Worm (Caenorhabditis elegans) whole organism, L1 larva: ENCODE results near the gene irld-49.

ENCODE experiments used
- ces-1 ChIP-seq: fragments of 150-350 bp; optimal IDR thresholded peaks from 2 replicates; lab custom pipeline; 2014; ENCODE audit warnings: missing biosample characterization, missing genetic modification reagents, missing genetic modification characterization
- fkh-10 ChIP-seq: sonication (generic microtip); optimal IDR thresholded peaks from 2 replicates; lab custom pipeline; 2017; ENCODE audit warnings: missing biosample characterization, missing genetic modification reagents, missing genetic modification characterization
- grh-1 ChIP-seq: fragments of 200-800 bp; sonication (Bioruptor generic); IDR thresholded peaks from 2 replicates; pipeline ENCODE4 v1.3.6; 2022; ENCODE audit warnings: missing genetic modification reagents, missing genetic modification characterization, missing compliant biosample characterization
- hlh-4 ChIP-seq: sonication (generic microtip); optimal IDR thresholded peaks from 2 replicates; lab custom pipeline; 2016; ENCODE audit warnings: mild to moderate bottlenecking, missing genetic modification characterization, missing compliant biosample characterization
- lsy-2 ChIP-seq, 2 experiments: fragments of 150-350 bp; optimal IDR thresholded peaks; 2 replicates each; lab custom pipeline; 2014; ENCODE audit warnings: missing biosample characterization in 2 of 2, missing genetic modification characterization in 2 of 2
- mdl-1 ChIP-seq, 2 experiments: fragments of 150-350 bp; optimal IDR thresholded peaks; 2 replicates each; lab custom pipeline; 2014 to 2017; ENCODE audit warnings: missing biosample characterization in 2 of 2, missing genetic modification characterization in 2 of 2, inconsistent platforms in 1 of 2
- nhr-12 ChIP-seq: sonication (generic microtip); optimal IDR thresholded peaks from 2 replicates; lab custom pipeline; 2017; ENCODE audit warnings: missing biosample characterization, missing genetic modification characterization
- nhr-20 ChIP-seq: sonication (generic microtip); optimal IDR thresholded peaks from 2 replicates; lab custom pipeline; 2016; ENCODE audit warnings: mild to moderate bottlenecking, missing genetic modification characterization, missing compliant biosample characterization
- nhr-76 ChIP-seq: sonication (generic microtip); optimal IDR thresholded peaks from 2 replicates; lab custom pipeline; 2017; ENCODE audit warnings: missing biosample characterization, missing genetic modification characterization
- pqm-1 ChIP-seq: sonication (generic microtip); optimal IDR thresholded peaks from 3 replicates; lab custom pipeline; 2017; ENCODE audit warnings: missing biosample characterization, missing genetic modification characterization
- rnt-1 ChIP-seq: sonication (generic microtip); optimal IDR thresholded peaks from 2 replicates; lab custom pipeline; 2016; ENCODE audit warnings: mild to moderate bottlenecking, missing genetic modification characterization, moderate library complexity, missing compliant biosample characterization
- skn-1 ChIP-seq: fragments of 150-350 bp; optimal IDR thresholded peaks from 2 replicates; lab custom pipeline; 2014; ENCODE audit warnings: missing biosample characterization, missing genetic modification characterization
- unc-62 ChIP-seq: fragments of 150-350 bp; optimal IDR thresholded peaks from 2 replicates; lab custom pipeline; 2014; ENCODE audit warnings: missing biosample characterization, missing genetic modification reagents, missing genetic modification characterization

- TF ChIP-seq hlh-4 (tag; lab: Kevin White, UChicago) (no peak), lsy-2 (tag; optimal IDR thresholded peaks at IDR 0.05; lab: Kevin White, UChicago) (no peak), ces-1 (no peak), pqm-1 (tag; lab: Kevin White, UChicago) (no peak), fkh-10 (GFP tag; lab: Kevin White, UChicago) (no peak), nhr-20 (no peak), skn-1 (tag; lab: Kevin White, UChicago) (no peak), rnt-1 (tag; lab: Kevin White, UChicago) (no peak), nhr-76 (tag; lab: Kevin White, UChicago) (no peak), grh-1 (no peak), nhr-12 (tag; lab: Kevin White, UChicago) (no peak), unc-62 (GFP tag; lab: Kevin White, UChicago) (no peak), mdl-1 (tag; optimal IDR thresholded peaks at IDR 0.05; lab: Kevin White, UChicago) (no peak)
These were observed 35.1 kb downstream of the irld-49 start for ce11 chrII:2979061-2979460.
